Fruit fly (Drosophila melanogaster): ENCODE results near the gene CG34302.

The CG34302 gene

dm6 chr3R:9869954-9870353, 46.3 kb upstream of the CG34302 start (continued):
- TF ChIP-seq CG15073 (GFP tag; optimal IDR thresholded peaks at IDR 0.05) (no peak), sob (GFP tag; IDR thresholded peaks at IDR 0.05) (0 out of 2 replicates have a peak, but pooled peaks have one; percentile 21), CG4424 (GFP tag; optimal IDR thresholded peaks at IDR 0.05) (peak; percentile 4), grn (GFP tag; optimal IDR thresholded peaks at IDR 0.05) (peak; percentile 60), sima (GFP tag; optimal IDR thresholded peaks at IDR 0.05) (peak; percentile 32), Adf1 (GFP tag; IDR thresholded peaks at IDR 0.05) (no peak), CG17186 (GFP tag; optimal IDR thresholded peaks at IDR 0.05) (peak; percentile 44), CG9876 (GFP tag; optimal IDR thresholded peaks at IDR 0.05) (no peak), CG16863 (GFP tag; optimal IDR thresholded peaks at IDR 0.05) (peak; percentile 32), CG17612 (GFP tag; IDR thresholded peaks at IDR 0.05) (no peak), CG8388 (GFP tag; optimal IDR thresholded peaks at IDR 0.05) (no peak), CG10209 (GFP tag; optimal IDR thresholded peaks at IDR 0.05) (peak; percentile 67), caup (GFP tag; optimal IDR thresholded peaks at IDR 0.05; ENCODE audit: severe bottlenecking) (no peak), Ptx1 (GFP tag; IDR thresholded peaks at IDR 0.05) (no peak), sd (tag; optimal IDR thresholded peaks at IDR 0.05) (peak; percentile 4), CG3838 (GFP tag; optimal IDR thresholded peaks at IDR 0.05) (peak; percentile 11), Oli (tag; optimal IDR thresholded peaks at IDR 0.05) (no peak), exex (tag; optimal IDR thresholded peaks at IDR 0.05) (no peak), yki (optimal IDR thresholded peaks at IDR 0.05) (no peak), Abd-B (GFP tag; optimal IDR thresholded peaks at IDR 0.05) (no peak), CG18599 (GFP tag; optimal IDR thresholded peaks at IDR 0.05) (peak; percentile 9), pum (GFP tag; optimal IDR thresholded peaks at IDR 0.05) (no peak), CG8281 (tag; optimal IDR thresholded peaks at IDR 0.05) (peak; percentile 13), tup (GFP tag; optimal IDR thresholded peaks at IDR 0.05) (no peak), CG11560 (tag; IDR thresholded peaks at IDR 0.05) (no peak), CG3281 (GFP tag; optimal IDR thresholded peaks at IDR 0.05) (no peak), crc (GFP tag; optimal IDR thresholded peaks at IDR 0.05) (no peak), vvl (GFP tag; IDR thresholded peaks at IDR 0.05) (peak; percentile 67; the same call in 1 of the 2 replicates), az2 (GFP tag; optimal IDR thresholded peaks at IDR 0.05) (no peak), CG6791 (GFP tag; IDR thresholded peaks at IDR 0.05; ENCODE audit: partially characterized antibody) (no peak), twi (tag; optimal IDR thresholded peaks at IDR 0.05) (peak; percentile 33), Fer1 (GFP tag; optimal IDR thresholded peaks at IDR 0.05) (no peak), CG4707 (GFP tag; optimal IDR thresholded peaks at IDR 0.05) (peak; percentile 82), Hey (tag; optimal IDR thresholded peaks at IDR 0.05) (peak; percentile 15), eve (GFP tag; optimal IDR thresholded peaks at IDR 0.05) (no peak), tna (GFP tag; IDR thresholded peaks at IDR 0.05; ENCODE audit: partially characterized antibody) (no peak), CG10321 (GFP tag; IDR thresholded peaks at IDR 0.05) (no peak), CG34422 (GFP tag; IDR thresholded peaks at IDR 0.05) (0 out of 3 replicates have a peak, but pooled peaks have one; percentile 10), CG12942 (GFP tag; optimal IDR thresholded peaks at IDR 0.05) (peak; percentile 28), tin (GFP tag; optimal IDR thresholded peaks at IDR 0.05) (peak; percentile 14), Sry-δ (GFP tag; optimal IDR thresholded peaks at IDR 0.05) (peak; percentile 4), hbn (GFP tag; IDR thresholded peaks at IDR 0.05; ENCODE audit: partially characterized antibody) (no peak), Oaz (GFP tag; IDR thresholded peaks at IDR 0.05) (no peak), ewg (GFP tag; optimal IDR thresholded peaks at IDR 0.05) (peak; percentile 29), vnd (GFP tag; IDR thresholded peaks at IDR 0.05; ENCODE audit: partially characterized antibody) (no peak), CG9609 (GFP tag; optimal IDR thresholded peaks at IDR 0.05) (no peak), CG1233 (GFP tag; optimal IDR thresholded peaks at IDR 0.05) (peak; percentile 73), bcd (GFP tag; optimal IDR thresholded peaks at IDR 0.05) (peak; percentile 32), MBD-R2 (GFP tag; IDR thresholded peaks at IDR 0.05) (no peak), CG32532 (GFP tag; IDR thresholded peaks at IDR 0.05) (no peak), Max (GFP tag; optimal IDR thresholded peaks at IDR 0.05) (no peak)

Data from whole organism, embryonic.